Worm (Caenorhabditis elegans) whole organism, dauer: ENCODE results near the gene D1054.3.

ENCODE experiments used
- unc-62 ChIP-seq: sonication (generic microtip); optimal IDR thresholded peaks from 2 replicates; lab custom pipeline; 2017; ENCODE audit warnings: missing biosample characterization, missing genetic modification reagents, missing genetic modification characterization

The D1054.3 gene

ce11 chrV:10771390-10771789, at the start of gene D1054.3:
Gene D1054.3 (plus strand): TSS chrV:10771451.
- TF ChIP-seq unc-62 (GFP tag; lab: Kevin White, UChicago): no peak

- no peak for TF ChIP-seq unc-62 (GFP tag; lab: Kevin White, UChicago)
Measured at ce11 chrV:10721912-10722426, 49.3 kb upstream of the D1054.3 start.

ce11 chrV:10722595-10722994, 48.7 kb upstream of the D1054.3 start:
- no peak for TF ChIP-seq unc-62 (GFP tag; lab: Kevin White, UChicago)

ce11 chrV:10723181-10723580, 48.1 kb upstream of the D1054.3 start:
- no peak for TF ChIP-seq unc-62 (GFP tag; lab: Kevin White, UChicago)

- no peak for TF ChIP-seq unc-62 (GFP tag; lab: Kevin White, UChicago)
Measured at ce11 chrV:10723583-10723982, 47.7 kb upstream of the D1054.3 start.

ce11 chrV:10724472-10724871, 46.8 kb upstream of the D1054.3 start:
- TF ChIP-seq unc-62 (GFP tag; lab: Kevin White, UChicago): no peak

ce11 chrV:10725424-10725951, 45.8 kb upstream of the D1054.3 start:
- TF ChIP-seq unc-62 (GFP tag; lab: Kevin White, UChicago): no peak

- TF ChIP-seq unc-62 (GFP tag; lab: Kevin White, UChicago): no peak
Measured at ce11 chrV:10726691-10727090, 44.6 kb upstream of the D1054.3 start.

- no peak for TF ChIP-seq unc-62 (GFP tag; lab: Kevin White, UChicago)
Measured at ce11 chrV:10727651-10728050, 43.6 kb upstream of the D1054.3 start.

ce11 chrV:10729456-10729904, 41.8 kb upstream of the D1054.3 start:
- no peak for TF ChIP-seq unc-62 (GFP tag; lab: Kevin White, UChicago)

- TF ChIP-seq unc-62 (GFP tag; lab: Kevin White, UChicago): no peak
Measured at ce11 chrV:10730824-10731416, 40.3 kb upstream of the D1054.3 start.

ce11 chrV:10731989-10732472, 39.2 kb upstream of the D1054.3 start, which contains the start of gene T28B11.1:
Gene T28B11.1 (minus strand): TSS chrV:10732422.
- TF ChIP-seq unc-62 (GFP tag; lab: Kevin White, UChicago): no peak

ce11 chrV:10736756-10737155, 34.5 kb upstream of the D1054.3 start, which contains the start of the genes mre-11 and wdr-5.3:
Gene mre-11 (minus strand): TSS chrV:10736868.
Gene wdr-5.3 (plus strand): TSS chrV:10737116.
- TF ChIP-seq unc-62 (GFP tag; lab: Kevin White, UChicago): no peak

- TF ChIP-seq unc-62 (GFP tag; lab: Kevin White, UChicago): no peak
Measured at ce11 chrV:10741357-10741756, 29.9 kb upstream of the D1054.3 start, which contains the start of gene ZC302.3. Gene ZC302.3 (minus strand): TSS chrV:10741457.

ce11 chrV:10743649-10744048, 27.6 kb upstream of the D1054.3 start, which contains the start of gene srj-22:
Gene srj-22 (minus strand): TSS chrV:10743749.
- no peak for TF ChIP-seq unc-62 (GFP tag; lab: Kevin White, UChicago)

- TF ChIP-seq unc-62 (GFP tag; lab: Kevin White, UChicago): no peak
Measured at ce11 chrV:10745034-10745433, 26.2 kb upstream of the D1054.3 start, which contains the start of gene srj-21. Gene srj-21 (plus strand): TSS chrV:10745334.
